Fruit fly (Drosophila melanogaster) whole organism: ENCODE results near the gene Dna2.

Experiments used
- CG8478 ChIP-seq: fragments of >200 bp; optimal IDR thresholded peaks from 2 replicates; lab custom pipeline; 2018; ENCODE audit warnings: inconsistent platforms
- Dll ChIP-seq: fragments of >200 bp; optimal IDR thresholded peaks from 2 replicates; lab custom pipeline; 2017
- EcR ChIP-seq, 2 experiments: fragments of >200 bp; optimal IDR thresholded peaks; 2 replicates each; lab custom pipeline; 2017; ENCODE audit warnings: missing biosample characterization in 2 of 2, missing genetic modification characterization in 2 of 2, missing genetic modification reagents in 2 of 2
- pan ChIP-seq: fragments of >200 bp; optimal IDR thresholded peaks from 2 replicates; lab custom pipeline; 2017
- psq ChIP-seq: fragments of >200 bp; optimal IDR thresholded peaks from 2 replicates; lab custom pipeline; 2017
- usp ChIP-seq: fragments of >200 bp; optimal IDR thresholded peaks from 2 replicates; lab custom pipeline; 2017; ENCODE audit warnings: missing biosample characterization, missing genetic modification characterization, mixed read lengths

Gene Dna2

dm6 chrX:10053547-10053946, 43.3 kb downstream of the Dna2 start, which contains the start of gene Yp1:
TSS of gene Yp1 (plus strand) at chrX:10053811.
- TF ChIP-seq pan (lab: Kevin White, UChicago) (no peak), usp (GFP tag; lab: Kevin White, UChicago) (no peak), Dll (no peak), psq (lab: Kevin White, UChicago) (no peak), CG8478 (lab: Kevin White, UChicago) (no peak), EcR (GFP tag; optimal IDR thresholded peaks at IDR 0.05; lab: Kevin White, UChicago) (no peak)

dm6 chrX:10057964-10058363, 47.7 kb downstream of the Dna2 start:
- no peak for TF ChIP-seq Dll

- TF ChIP-seq EcR (GFP tag; optimal IDR thresholded peaks at IDR 0.05; lab: Kevin White, UChicago) (no peak), pan (lab: Kevin White, UChicago) (no peak), Dll (no peak)
Measured at dm6 chrX:10061327-10061726, 51.0 kb downstream of the Dna2 start, which contains the start of gene Gr9a. TSS of gene Gr9a (plus strand) at chrX:10061627.
